Fruit fly (Drosophila melanogaster): ENCODE data around the gene CG42249.
"Not testable (repeated sequence)": the region's sequence is repeated elsewhere in the genome, so short reads cannot be mapped to it uniquely, and the experiment has no call there.

CG42249 gene

DNA sequence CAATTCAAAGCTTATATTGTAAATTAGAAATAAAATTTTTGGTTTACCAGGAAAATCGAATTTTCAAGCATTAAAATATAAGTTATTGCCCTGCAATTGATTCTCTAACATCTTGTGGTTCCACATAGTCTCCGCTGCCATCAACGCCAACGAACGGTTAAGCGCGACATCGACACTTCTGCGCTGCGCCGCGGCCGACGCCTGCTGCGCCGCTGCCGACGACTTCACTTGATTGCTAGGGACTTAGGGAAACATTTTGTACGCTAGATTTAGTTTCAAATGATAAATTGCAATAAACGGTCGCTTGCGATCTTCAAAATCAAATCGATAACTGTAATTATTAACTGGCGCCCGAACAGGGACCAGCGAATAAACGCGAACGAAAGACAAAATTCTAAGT lies at the start of gene CG42249:
Gene CG42249, plus strand, starts transcription at position 301 of the 400 bp plus-strand sequence.
- TF ChIP-seq CG14655 (GFP tag; optimal IDR thresholded peaks at IDR 0.05); CG34367 (tag; optimal IDR thresholded peaks at IDR 0.05); CG9948 (tag; optimal IDR thresholded peaks at IDR 0.05): not testable (repeated sequence)

dm6 chrX:11053456-11053855 lies 42.6 kb upstream of the CG42249 start, which contains the start of gene CG1552:
CG1552 (minus strand) TSS chrX:11053556.
- TF ChIP-seq CG34367 (tag; optimal IDR thresholded peaks at IDR 0.05) (no peak), CG32121 (GFP tag; IDR thresholded peaks at IDR 0.05) (no peak), CG15710 (tag; optimal IDR thresholded peaks at IDR 0.05) (no peak), gl (tag; optimal IDR thresholded peaks at IDR 0.05) (no peak)

DNA sequence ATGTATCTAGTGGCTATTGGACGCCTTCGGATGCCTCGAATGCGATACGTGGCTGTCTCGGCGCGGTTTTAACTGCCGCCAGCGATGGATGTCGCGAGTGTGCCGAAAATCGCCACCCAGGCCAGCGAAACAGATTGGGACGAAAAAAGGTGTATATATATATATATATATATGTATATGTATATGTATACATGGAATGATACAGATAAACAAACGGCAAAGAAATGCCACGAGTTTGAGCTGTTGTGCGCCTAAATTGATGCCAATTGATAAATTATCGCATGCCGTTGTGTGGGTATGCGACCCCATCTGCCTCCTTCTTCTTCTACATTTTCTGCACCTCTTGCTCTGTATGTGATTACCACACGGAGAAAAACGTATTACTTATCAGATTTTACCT lies 36.6 kb upstream of the CG42249 start, which contains the start of gene CG1545:
Gene CG1545, minus strand, starts transcription at position 101 of the 400 bp plus-strand sequence.
- TF ChIP-seq D1 (tag; optimal IDR thresholded peaks at IDR 0.05) (no peak), CG8159 (tag; optimal IDR thresholded peaks at IDR 0.05) (no peak), CG34367 (tag; optimal IDR thresholded peaks at IDR 0.05) (no peak), Pif1B (GFP tag; optimal IDR thresholded peaks at IDR 0.05) (no peak), CG4496 (GFP tag; IDR thresholded peaks at IDR 0.05) (no peak), CG32121 (GFP tag; IDR thresholded peaks at IDR 0.05) (no peak), Snoo (tag; optimal IDR thresholded peaks at IDR 0.05) (no peak), EcR (GFP tag; optimal IDR thresholded peaks at IDR 0.05) (no peak), CG12605 (GFP tag; IDR thresholded peaks at IDR 0.05) (no peak), gl (tag; optimal IDR thresholded peaks at IDR 0.05) (no peak), Pif1A (GFP tag; optimal IDR thresholded peaks at IDR 0.05) (no peak), CG13204 (GFP tag; optimal IDR thresholded peaks at IDR 0.05) (no peak)

DNA sequence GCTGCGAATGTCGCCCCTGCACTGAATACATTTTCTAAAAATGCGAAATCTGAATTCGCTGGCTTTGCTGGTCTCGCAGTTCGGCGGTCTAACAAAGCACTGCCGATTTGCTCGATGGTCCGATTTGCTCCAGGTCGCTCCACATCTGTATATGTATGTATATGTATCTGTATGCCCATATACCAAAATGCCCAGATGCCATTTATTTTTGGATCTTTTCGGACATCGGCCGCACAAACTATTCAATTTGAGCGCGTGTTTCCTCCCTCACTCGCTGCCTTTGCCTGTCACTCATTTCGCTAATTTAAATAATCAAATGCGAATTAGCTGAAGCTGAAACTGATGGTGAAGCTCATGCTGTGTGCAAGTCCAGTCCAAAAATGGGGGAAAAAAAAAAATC lies 33.0 kb upstream of the CG42249 start, which contains the start of gene CG1537:
Gene CG1537, minus strand, starts transcription at position 101 of the 400 bp plus-strand sequence.
- TF ChIP-seq CG8301 (tag; optimal IDR thresholded peaks at IDR 0.05) (no peak), CG32121 (GFP tag; IDR thresholded peaks at IDR 0.05) (no peak), Pif1B (GFP tag; optimal IDR thresholded peaks at IDR 0.05) (no peak), fd96Ca (GFP tag; IDR thresholded peaks at IDR 0.05) (no peak), CG17806 (tag; optimal IDR thresholded peaks at IDR 0.05) (no peak), EcR (GFP tag; optimal IDR thresholded peaks at IDR 0.05) (no peak), gl (tag; optimal IDR thresholded peaks at IDR 0.05) (no peak), CG9948 (tag; optimal IDR thresholded peaks at IDR 0.05) (no peak), Pif1A (GFP tag; optimal IDR thresholded peaks at IDR 0.05) (no peak), D1 (tag; optimal IDR thresholded peaks at IDR 0.05) (no peak), CG4496 (GFP tag; IDR thresholded peaks at IDR 0.05) (no peak), CG8159 (tag; optimal IDR thresholded peaks at IDR 0.05) (no peak), CG12605 (GFP tag; IDR thresholded peaks at IDR 0.05) (no peak), Snoo (tag; optimal IDR thresholded peaks at IDR 0.05) (no peak), CG15710 (tag; optimal IDR thresholded peaks at IDR 0.05) (no peak), CG14655 (GFP tag; optimal IDR thresholded peaks at IDR 0.05) (no peak), Ets98B (GFP tag; IDR thresholded peaks at IDR 0.05) (no peak), CG10348 (GFP tag; IDR thresholded peaks at IDR 0.05) (no peak), rn (GFP tag; IDR thresholded peaks at IDR 0.05) (no peak)

dm6 chrX:11066252-11066651 lies 29.8 kb upstream of the CG42249 start, which contains the start of gene CG15203:
CG15203 (plus strand) TSS chrX:11066552.
- TF ChIP-seq CG8159 (tag; optimal IDR thresholded peaks at IDR 0.05), result no peak
- no peak for TF ChIP-seq CG15710 (tag; optimal IDR thresholded peaks at IDR 0.05)
- TF ChIP-seq CG14655 (GFP tag; optimal IDR thresholded peaks at IDR 0.05), result no peak
- no peak for TF ChIP-seq Pif1A (GFP tag; optimal IDR thresholded peaks at IDR 0.05)
- TF ChIP-seq fd96Ca (GFP tag; IDR thresholded peaks at IDR 0.05), result no peak
- no peak for TF ChIP-seq CG4496 (GFP tag; IDR thresholded peaks at IDR 0.05)
- TF ChIP-seq CG12605 (GFP tag; IDR thresholded peaks at IDR 0.05), result no peak
- TF ChIP-seq D1 (tag; optimal IDR thresholded peaks at IDR 0.05), result no peak
- no peak for TF ChIP-seq CG13204 (GFP tag; optimal IDR thresholded peaks at IDR 0.05)

DNA sequence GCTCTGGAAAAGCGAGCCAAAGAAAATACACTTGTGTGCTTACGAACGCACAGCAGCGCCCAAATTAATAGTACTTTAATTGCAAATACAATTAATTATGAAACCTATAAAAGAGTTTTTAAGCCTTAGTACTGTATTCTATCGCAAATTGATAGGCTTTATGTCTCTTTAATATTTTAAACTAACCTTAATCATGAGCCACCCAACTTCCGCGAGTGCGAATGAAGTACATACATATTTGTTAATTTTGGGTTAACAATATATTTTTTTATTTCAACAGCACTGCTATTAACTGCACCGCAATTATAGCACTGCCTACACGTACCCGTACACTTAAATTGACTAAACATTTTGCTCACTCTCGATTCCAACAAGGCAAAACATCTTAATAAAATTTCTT lies 14.8 kb upstream of the CG42249 start:
- TF ChIP-seq CG9948 (tag; optimal IDR thresholded peaks at IDR 0.05) (peak; percentile 52), rn (GFP tag; IDR thresholded peaks at IDR 0.05) (no peak), CG8301 (tag; optimal IDR thresholded peaks at IDR 0.05) (peak; percentile 56), D1 (tag; optimal IDR thresholded peaks at IDR 0.05) (no peak), Ets98B (GFP tag; IDR thresholded peaks at IDR 0.05) (peak; percentile 35; the same call in 1 of the 2 replicates), CG17806 (tag; optimal IDR thresholded peaks at IDR 0.05) (no peak), EcR (GFP tag; optimal IDR thresholded peaks at IDR 0.05) (no peak), Pif1B (GFP tag; optimal IDR thresholded peaks at IDR 0.05) (no peak), CG13204 (GFP tag; optimal IDR thresholded peaks at IDR 0.05) (no peak), CG14655 (GFP tag; optimal IDR thresholded peaks at IDR 0.05) (peak; percentile 64), CG8159 (tag; optimal IDR thresholded peaks at IDR 0.05) (peak; percentile 56), fd96Ca (GFP tag; IDR thresholded peaks at IDR 0.05) (0 out of 3 replicates have a peak, but pooled peaks have one; percentile 42), CG10348 (GFP tag; IDR thresholded peaks at IDR 0.05) (no peak), gl (tag; optimal IDR thresholded peaks at IDR 0.05) (no peak), Snoo (tag; optimal IDR thresholded peaks at IDR 0.05) (no peak), CG12605 (GFP tag; IDR thresholded peaks at IDR 0.05) (0 out of 2 replicates have a peak, but pooled peaks have one; percentile 23), CG15710 (tag; optimal IDR thresholded peaks at IDR 0.05) (peak; percentile 58), CG34367 (tag; optimal IDR thresholded peaks at IDR 0.05) (peak; percentile 22), CG4496 (GFP tag; IDR thresholded peaks at IDR 0.05) (peak; percentile 66), CG32121 (GFP tag; IDR thresholded peaks at IDR 0.05) (0 out of 2 replicates have a peak, but pooled peaks have one; percentile 43), Pif1A (GFP tag; optimal IDR thresholded peaks at IDR 0.05) (no peak)

Measured in whole organism, pupa.